Worm (Caenorhabditis elegans) whole organism, L2 larva: Measurements from ENCODE around the gene srh-130.

Experiments used
- C34F6.9 ChIP-seq: fragments of 150-350 bp; optimal IDR thresholded peaks from 2 replicates; lab custom pipeline; 2014; ENCODE audit warnings: missing biosample characterization, missing genetic modification characterization
- F13H6.1 ChIP-seq: sonication (generic microtip); optimal IDR thresholded peaks from 2 replicates; lab custom pipeline; 2016; ENCODE audit warnings: missing genetic modification characterization, missing compliant biosample characterization
- R02D3.7 ChIP-seq: fragments of 150-350 bp; optimal IDR thresholded peaks from 2 replicates; lab custom pipeline; 2014; ENCODE audit warnings: missing biosample characterization, missing genetic modification characterization
- ZK546.5 ChIP-seq: sonication (generic microtip); optimal IDR thresholded peaks from 2 replicates; lab custom pipeline; 2017; ENCODE audit warnings: missing biosample characterization, missing genetic modification characterization
- alr-1 ChIP-seq: fragments of 150-350 bp; optimal IDR thresholded peaks from 2 replicates; lab custom pipeline; 2014; ENCODE audit warnings: missing biosample characterization, missing genetic modification characterization
- aly-2 ChIP-seq: fragments of 150-350 bp; optimal IDR thresholded peaks from 2 replicates; lab custom pipeline; 2014; ENCODE audit warnings: missing biosample characterization, missing genetic modification characterization
- ama-1 ChIP-seq: fragments of 150-350 bp; optimal IDR thresholded peaks from 2 replicates; lab custom pipeline; 2018; ENCODE audit warnings: inconsistent platforms
- blmp-1 ChIP-seq: sonication (generic microtip); optimal IDR thresholded peaks from 2 replicates; lab custom pipeline; 2017; ENCODE audit warnings: missing genetic modification characterization, mild to moderate bottlenecking, missing compliant biosample characterization, antibody characterized with exemption, moderate library complexity; ENCODE audit not compliant: insufficient read depth
- ceh-16 ChIP-seq: fragments of 150-350 bp; optimal IDR thresholded peaks from 2 replicates; lab custom pipeline; 2014; ENCODE audit warnings: missing biosample characterization, missing genetic modification characterization
- ceh-82 ChIP-seq: fragments of 150-350 bp; optimal IDR thresholded peaks from 2 replicates; lab custom pipeline; 2014; ENCODE audit warnings: missing biosample characterization, missing genetic modification characterization
- egl-27 ChIP-seq: sonication (generic microtip); optimal IDR thresholded peaks from 3 replicates; lab custom pipeline; 2017; ENCODE audit warnings: missing biosample characterization, missing genetic modification reagents, missing genetic modification characterization
- elt-3 ChIP-seq: sonication (generic microtip); optimal IDR thresholded peaks from 2 replicates; lab custom pipeline; 2017; ENCODE audit warnings: missing biosample characterization, missing genetic modification characterization
- fos-1 ChIP-seq: fragments of 150-350 bp; optimal IDR thresholded peaks from 2 replicates; lab custom pipeline; 2014; ENCODE audit warnings: missing biosample characterization, missing genetic modification characterization
- gmeb-1 ChIP-seq: fragments of 150-350 bp; optimal IDR thresholded peaks from 2 replicates; lab custom pipeline; 2014; ENCODE audit warnings: missing biosample characterization, missing genetic modification characterization
- lin-11 ChIP-seq: fragments of 150-350 bp; sonication (generic microtip); optimal IDR thresholded peaks from 2 replicates; lab custom pipeline; 2014; ENCODE audit warnings: missing biosample characterization, missing genetic modification characterization, inconsistent platforms, mixed read lengths
- lin-13 ChIP-seq: fragments of 150-350 bp; optimal IDR thresholded peaks from 2 replicates; lab custom pipeline; 2014; ENCODE audit warnings: missing biosample characterization, missing genetic modification reagents, missing genetic modification characterization
- lsy-2 ChIP-seq, 2 experiments: fragments of 150-350 bp in 1 of 2; sonication (generic microtip) in 1 of 2; optimal IDR thresholded peaks; 2 replicates each; lab custom pipeline; 2014 to 2017; ENCODE audit warnings: missing biosample characterization in 2 of 2, missing genetic modification characterization in 2 of 2
- mab-5 ChIP-seq: fragments of 150-350 bp; optimal IDR thresholded peaks from 2 replicates; lab custom pipeline; 2014; ENCODE audit warnings: missing biosample characterization, missing genetic modification characterization
- mbf-1 ChIP-seq: sonication (generic microtip); optimal IDR thresholded peaks from 2 replicates; lab custom pipeline; 2017; ENCODE audit warnings: missing biosample characterization, missing genetic modification characterization
- mdl-1 ChIP-seq, 2 experiments: fragments of 150-350 bp in 1 of 2; sonication (generic microtip) in 1 of 2; optimal IDR thresholded peaks; 2 replicates each; lab custom pipeline; 2017; ENCODE audit warnings: missing biosample characterization in 2 of 2, missing genetic modification characterization in 2 of 2
- nhr-10 ChIP-seq: sonication (generic microtip); optimal IDR thresholded peaks from 2 replicates; lab custom pipeline; 2017; ENCODE audit warnings: missing biosample characterization, missing genetic modification characterization
- nhr-129 ChIP-seq: fragments of 150-350 bp; optimal IDR thresholded peaks from 2 replicates; lab custom pipeline; 2014; ENCODE audit warnings: missing biosample characterization, missing genetic modification characterization
- nhr-21 ChIP-seq: fragments of 150-350 bp; optimal IDR thresholded peaks from 2 replicates; lab custom pipeline; 2014; ENCODE audit warnings: missing biosample characterization, missing genetic modification characterization
- nhr-237 ChIP-seq: fragments of 150-350 bp; optimal IDR thresholded peaks from 2 replicates; lab custom pipeline; 2014; ENCODE audit warnings: missing biosample characterization, missing genetic modification characterization
- nhr-25 ChIP-seq: fragments of 150-350 bp; sonication (generic microtip); optimal IDR thresholded peaks from 3 replicates; lab custom pipeline; 2014; ENCODE audit warnings: missing biosample characterization, missing genetic modification characterization
- nhr-6 ChIP-seq: fragments of 150-350 bp; optimal IDR thresholded peaks from 2 replicates; lab custom pipeline; 2014; ENCODE audit warnings: missing biosample characterization, missing genetic modification characterization
- peb-1 ChIP-seq: fragments of 150-350 bp; optimal IDR thresholded peaks from 2 replicates; lab custom pipeline; 2014; ENCODE audit warnings: missing biosample characterization, missing genetic modification characterization
- skn-1 ChIP-seq: sonication (generic microtip); optimal IDR thresholded peaks from 2 replicates; lab custom pipeline; 2017; ENCODE audit warnings: missing biosample characterization, missing genetic modification characterization
- sma-3 ChIP-seq: sonication (generic microtip); optimal IDR thresholded peaks from 2 replicates; lab custom pipeline; 2016; ENCODE audit warnings: missing genetic modification reagents, missing genetic modification characterization, missing compliant biosample characterization
- sma-9 ChIP-seq, 2 experiments: fragments of 150-350 bp in 1 of 2; sonication (generic microtip) in 1 of 2; optimal IDR thresholded peaks; 2 replicates each; lab custom pipeline; 2014 to 2016; ENCODE audit warnings: missing genetic modification characterization in 2 of 2, mild to moderate bottlenecking in 1 of 2, missing biosample characterization in 1 of 2, missing compliant biosample characterization in 1 of 2, missing genetic modification reagents in 1 of 2, moderate library complexity in 1 of 2
- snpc-4 ChIP-seq: fragments of 150-350 bp; optimal IDR thresholded peaks from 2 replicates; lab custom pipeline; 2014; ENCODE audit warnings: missing biosample characterization, missing genetic modification characterization
- unc-39 ChIP-seq: fragments of 150-350 bp; optimal IDR thresholded peaks from 2 replicates; lab custom pipeline; 2014; ENCODE audit warnings: missing biosample characterization, missing genetic modification characterization
- unc-55 ChIP-seq: fragments of 150-350 bp; sonication (generic microtip); optimal IDR thresholded peaks from 3 replicates; lab custom pipeline; 2014; ENCODE audit warnings: missing biosample characterization, missing genetic modification reagents, missing genetic modification characterization
- zag-1 ChIP-seq: fragments of 150-350 bp; optimal IDR thresholded peaks from 2 replicates; lab custom pipeline; 2014; ENCODE audit warnings: missing biosample characterization, missing genetic modification characterization
- ztf-11 ChIP-seq: sonication (generic microtip); optimal IDR thresholded peaks from 2 replicates; lab custom pipeline; 2017; ENCODE audit warnings: missing biosample characterization, missing genetic modification characterization

srh-130 gene

DNA sequence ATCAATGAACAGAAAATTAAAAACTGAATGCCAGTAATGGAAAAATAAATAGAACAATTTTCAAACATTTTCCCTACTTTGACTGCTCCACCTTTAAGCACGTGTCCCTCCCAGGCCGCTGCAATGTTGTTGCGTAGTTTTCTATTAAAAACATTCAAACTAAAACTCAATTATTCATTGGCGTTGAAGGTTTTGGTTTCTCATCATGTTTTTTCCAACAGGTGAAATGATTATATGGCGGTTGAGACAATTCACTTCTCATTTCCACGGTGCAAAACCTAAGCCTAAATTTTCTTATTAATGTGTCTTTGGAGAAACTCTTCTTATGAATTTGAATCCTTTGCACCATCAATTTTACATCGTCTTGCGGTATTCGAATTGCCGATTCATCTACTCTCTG is at the start of gene srh-130:
srh-130 (plus strand) TSS at position 301 of the 400 bp plus-strand sequence.
- TF ChIP-seq R02D3.7 (no peak), sma-3 (GFP tag; lab: Kevin White, UChicago) (no peak), ZK546.5 (tag; lab: Kevin White, UChicago) (no peak), C34F6.9 (no peak), mab-5 (tag; lab: Kevin White, UChicago) (no peak), nhr-21 (tag; lab: Kevin White, UChicago) (no peak), unc-55 (no peak)

- TF ChIP-seq lin-11 (tag; lab: Kevin White, UChicago) = no peak
- no peak for TF ChIP-seq aly-2
- no peak for TF ChIP-seq gmeb-1 (tag; lab: Kevin White, UChicago)
- TF ChIP-seq alr-1 (tag; lab: Kevin White, UChicago) = no peak
- TF ChIP-seq ceh-82 (tag; lab: Kevin White, UChicago) = no peak
- TF ChIP-seq nhr-6 (tag; lab: Kevin White, UChicago) = no peak
- no peak for TF ChIP-seq mdl-1 (tag; optimal IDR thresholded peaks at IDR 0.05; lab: Kevin White, UChicago)
- no peak for TF ChIP-seq nhr-237
- no peak for TF ChIP-seq ztf-11 (tag; lab: Kevin White, UChicago)
- no peak for TF ChIP-seq snpc-4 (tag; lab: Kevin White, UChicago)
- TF ChIP-seq lin-13 (GFP tag; lab: Kevin White, UChicago) = no peak
- TF ChIP-seq elt-3 (tag; lab: Kevin White, UChicago) = no peak
- TF ChIP-seq mab-5 (tag; lab: Kevin White, UChicago) = no peak
- no peak for TF ChIP-seq nhr-129 (tag; lab: Kevin White, UChicago)
- TF ChIP-seq peb-1 (tag; lab: Kevin White, UChicago) = no peak
Observed at ce11 chrV:5102017-5102416, 49.0 kb upstream of the srh-130 start, which contains the start of gene srab-1. Gene srab-1 (minus strand): TSS chrV:5102117.

DNA sequence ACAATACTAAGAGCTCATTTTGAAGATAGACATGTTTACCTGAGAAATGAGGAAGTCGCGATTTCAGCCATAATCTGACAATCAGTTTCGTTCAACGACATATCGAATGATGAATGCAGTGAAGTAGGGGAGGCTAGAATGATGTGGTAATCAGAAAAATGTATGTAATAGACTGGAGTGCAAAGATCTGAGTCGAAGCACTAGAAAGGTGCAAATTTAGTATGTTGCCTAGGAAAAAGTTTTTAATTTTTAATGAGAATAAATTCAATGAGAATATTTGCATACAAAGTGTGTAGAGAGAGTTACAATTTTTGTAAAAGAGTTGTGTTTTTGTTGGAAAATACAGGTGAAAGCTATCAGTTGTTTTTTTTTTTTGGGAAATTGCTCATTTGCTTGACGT is 46.0 kb upstream of the srh-130 start, which contains the start of gene srab-2:
srab-2 (minus strand) TSS at position 101 of the 400 bp plus-strand sequence.
- TF ChIP-seq ZK546.5 (tag; lab: Kevin White, UChicago) = no peak
- TF ChIP-seq unc-39 = no peak
- TF ChIP-seq ama-1 (lab: Kevin White, UChicago) = no peak
- TF ChIP-seq ceh-16 (tag; lab: Kevin White, UChicago) = no peak
- TF ChIP-seq ceh-82 (tag; lab: Kevin White, UChicago) = no peak
- TF ChIP-seq fos-1 (tag; lab: Kevin White, UChicago) = no peak
- no peak for TF ChIP-seq C34F6.9
- no peak for TF ChIP-seq aly-2

DNA sequence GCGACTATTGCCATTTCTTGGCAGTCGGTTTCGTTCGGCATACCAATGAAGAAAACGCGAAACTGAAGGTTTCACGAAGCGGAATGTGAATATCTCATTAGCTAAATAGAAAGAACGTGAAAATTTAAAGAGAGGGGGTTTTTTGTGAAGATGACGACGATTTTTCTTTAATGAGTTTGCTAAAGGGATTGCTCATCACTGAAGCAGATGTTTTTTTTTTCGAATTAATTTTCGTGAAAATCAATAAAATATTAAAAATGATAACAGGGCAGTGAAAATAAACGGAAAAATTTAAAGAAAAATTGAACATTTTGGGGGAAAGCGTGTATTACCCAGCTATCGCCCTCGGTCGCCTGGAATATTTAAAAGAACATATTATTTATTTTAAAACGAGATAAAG is 43.2 kb upstream of the srh-130 start, which contains the start of gene srab-3:
srab-3 (minus strand) TSS at position 101 of the 400 bp plus-strand sequence.
- no peak for TF ChIP-seq mbf-1
- no peak for TF ChIP-seq alr-1 (tag; lab: Kevin White, UChicago)
- TF ChIP-seq lin-13 (GFP tag; lab: Kevin White, UChicago) = no peak
- TF ChIP-seq nhr-129 (tag; lab: Kevin White, UChicago) = no peak
- TF ChIP-seq ztf-11 (tag; lab: Kevin White, UChicago) = no peak
- TF ChIP-seq skn-1 (tag; lab: Kevin White, UChicago) = no peak
- TF ChIP-seq fos-1 (tag; lab: Kevin White, UChicago) = no peak
- no peak for TF ChIP-seq zag-1 (tag; lab: Kevin White, UChicago)

- peak; percentile 29 for TF ChIP-seq nhr-25 (tag; lab: Kevin White, UChicago)
- TF ChIP-seq F13H6.1 (tag; lab: Kevin White, UChicago) = no peak
- no peak for TF ChIP-seq nhr-6 (tag; lab: Kevin White, UChicago)
- peak; percentile 69 for TF ChIP-seq sma-9 (GFP tag; optimal IDR thresholded peaks at IDR 0.05; lab: Kevin White, UChicago)
- no peak for TF ChIP-seq sma-9 (tag; optimal IDR thresholded peaks at IDR 0.05; lab: Kevin White, UChicago)
- TF ChIP-seq mab-5 (tag; lab: Kevin White, UChicago) = peak; percentile 30
- no peak for TF ChIP-seq elt-3 (tag; lab: Kevin White, UChicago)
- TF ChIP-seq ztf-11 (tag; lab: Kevin White, UChicago) = no peak
- no peak for TF ChIP-seq egl-27 (tag; lab: Kevin White, UChicago)
- TF ChIP-seq nhr-10 (tag; lab: Kevin White, UChicago) = no peak
- no peak for TF ChIP-seq snpc-4 (tag; lab: Kevin White, UChicago)
- TF ChIP-seq lsy-2 (tag; optimal IDR thresholded peaks at IDR 0.05; lab: Kevin White, UChicago) = no peak
- no peak for TF ChIP-seq blmp-1 (tag; lab: Kevin White, UChicago)
- no peak for TF ChIP-seq skn-1 (tag; lab: Kevin White, UChicago)
- TF ChIP-seq nhr-21 (tag; lab: Kevin White, UChicago) = peak; percentile 18
Observed at ce11 chrV:5110684-5111083, 40.3 kb upstream of the srh-130 start, which contains the start of gene ugt-63. Gene ugt-63 (minus strand): TSS chrV:5110772.
